Worm (Caenorhabditis elegans): ENCODE measurements around the gene tag-209.

tag-209 gene

ce11 chrII:10784780-10785463, 2.2 kb upstream of the tag-209 start, which contains the start of gene cdl-1 (continued):
- TF ChIP-seq mab-5 (tag; optimal IDR thresholded peaks at IDR 0.05) (no peak), lsy-2 (tag; optimal IDR thresholded peaks at IDR 0.05) (peak; percentile 36 to 78), fos-1 (tag; optimal IDR thresholded peaks at IDR 0.05) (peak; percentile 73), peb-1 (tag; optimal IDR thresholded peaks at IDR 0.05) (no peak), ztf-11 (tag; optimal IDR thresholded peaks at IDR 0.05) (no peak), zag-1 (tag; optimal IDR thresholded peaks at IDR 0.05) (no peak), egl-27 (tag; optimal IDR thresholded peaks at IDR 0.05) (no peak), lin-39 (tag; optimal IDR thresholded peaks at IDR 0.05) (no peak), ceh-82 (tag; optimal IDR thresholded peaks at IDR 0.05) (no peak), unc-62 (GFP tag; optimal IDR thresholded peaks at IDR 0.05) (no peak), ztf-4 (tag; optimal IDR thresholded peaks at IDR 0.05) (no peak), lin-11 (tag; optimal IDR thresholded peaks at IDR 0.05) (no peak)

- TF ChIP-seq mab-5 (tag; optimal IDR thresholded peaks at IDR 0.05) (no peak), alr-1 (tag; optimal IDR thresholded peaks at IDR 0.05) (no peak), Y55F3AM.14 (GFP tag; optimal IDR thresholded peaks at IDR 0.05) (no peak), nhr-129 (tag; optimal IDR thresholded peaks at IDR 0.05) (no peak), nhr-23 (tag; optimal IDR thresholded peaks at IDR 0.05) (no peak), nhr-6 (tag; optimal IDR thresholded peaks at IDR 0.05) (no peak), mbf-1 (tag; optimal IDR thresholded peaks at IDR 0.05) (no peak)
Observed at ce11 chrII:10792611-10793010, 5.5 kb downstream of the tag-209 start.

- TF ChIP-seq snpc-4 (tag; optimal IDR thresholded peaks at IDR 0.05) (no peak), unc-62 (GFP tag; optimal IDR thresholded peaks at IDR 0.05) (no peak), nhr-12 (tag; optimal IDR thresholded peaks at IDR 0.05) (no peak), sma-9 (GFP tag; optimal IDR thresholded peaks at IDR 0.05) (no peak), sma-9 (tag; optimal IDR thresholded peaks at IDR 0.05) (no peak), ztf-1 (GFP tag; conservative IDR thresholded peaks at IDR 0.05) (no peak), nhr-6 (tag; optimal IDR thresholded peaks at IDR 0.05) (no peak), lin-13 (GFP tag; optimal IDR thresholded peaks at IDR 0.05) (no peak), zag-1 (tag; optimal IDR thresholded peaks at IDR 0.05) (no peak), unc-55 (GFP tag; optimal IDR thresholded peaks at IDR 0.05) (no peak), nhr-129 (tag; optimal IDR thresholded peaks at IDR 0.05) (no peak), Y55F3AM.14 (GFP tag; optimal IDR thresholded peaks at IDR 0.05) (no peak), aly-2 (tag; optimal IDR thresholded peaks at IDR 0.05) (no peak), F13H6.1 (tag; optimal IDR thresholded peaks at IDR 0.05) (no peak), nhr-21 (tag; optimal IDR thresholded peaks at IDR 0.05) (no peak), crh-2 (tag; optimal IDR thresholded peaks at IDR 0.05) (no peak), sem-4 (tag; optimal IDR thresholded peaks at IDR 0.05) (no peak)
Observed at ce11 chrII:10793393-10793792, 6.3 kb downstream of the tag-209 start, which contains the start of gene vps-11. vps-11 (minus strand) TSS chrII:10793493.

ce11 chrII:10796194-10796593, 9.1 kb downstream of the tag-209 start, which contains the start of gene set-14:
set-14 (minus strand) TSS chrII:10796294.
- TF ChIP-seq nhr-25 (tag; optimal IDR thresholded peaks at IDR 0.05) (no peak), nhr-21 (tag; optimal IDR thresholded peaks at IDR 0.05) (no peak), nhr-12 (tag; optimal IDR thresholded peaks at IDR 0.05) (no peak), sem-4 (tag; optimal IDR thresholded peaks at IDR 0.05) (no peak), lin-39 (tag; optimal IDR thresholded peaks at IDR 0.05) (no peak), egl-27 (tag; optimal IDR thresholded peaks at IDR 0.05) (no peak), elt-3 (tag; optimal IDR thresholded peaks at IDR 0.05) (no peak), nhr-129 (tag; optimal IDR thresholded peaks at IDR 0.05) (no peak), Y55F3AM.14 (GFP tag; optimal IDR thresholded peaks at IDR 0.05) (no peak), R02D3.7 (tag; optimal IDR thresholded peaks at IDR 0.05) (no peak), mbf-1 (tag; optimal IDR thresholded peaks at IDR 0.05) (no peak), snpc-4 (tag; optimal IDR thresholded peaks at IDR 0.05) (no peak), sma-3 (GFP tag; optimal IDR thresholded peaks at IDR 0.05) (no peak), ceh-82 (tag; optimal IDR thresholded peaks at IDR 0.05) (no peak), peb-1 (tag; optimal IDR thresholded peaks at IDR 0.05) (no peak), alr-1 (tag; optimal IDR thresholded peaks at IDR 0.05) (no peak)

- TF ChIP-seq F13H6.1 (tag; optimal IDR thresholded peaks at IDR 0.05) (peak; percentile 42), elt-1 (tag; optimal IDR thresholded peaks at IDR 0.05) (no peak), snpc-4 (tag; optimal IDR thresholded peaks at IDR 0.05) (no peak), ztf-11 (tag; optimal IDR thresholded peaks at IDR 0.05) (no peak), ztf-4 (tag; optimal IDR thresholded peaks at IDR 0.05) (no peak), nhr-10 (tag; optimal IDR thresholded peaks at IDR 0.05) (no peak), fos-1 (tag; optimal IDR thresholded peaks at IDR 0.05) (peak; percentile 48), sem-4 (tag; optimal IDR thresholded peaks at IDR 0.05) (peak; percentile 10), nhr-21 (tag; optimal IDR thresholded peaks at IDR 0.05) (peak; percentile 50), skn-1 (tag; optimal IDR thresholded peaks at IDR 0.05) (no peak), crh-2 (tag; optimal IDR thresholded peaks at IDR 0.05) (peak; percentile 60), lin-11 (tag; optimal IDR thresholded peaks at IDR 0.05) (no peak), nhr-129 (tag; optimal IDR thresholded peaks at IDR 0.05) (peak; percentile 56), ztf-1 (GFP tag; conservative IDR thresholded peaks at IDR 0.05) (no peak), lsy-2 (tag; optimal IDR thresholded peaks at IDR 0.05) (peak; percentile 76 to 87), R02D3.7 (tag; optimal IDR thresholded peaks at IDR 0.05) (peak; percentile 42), nhr-6 (tag; optimal IDR thresholded peaks at IDR 0.05) (no peak), nhr-23 (tag; optimal IDR thresholded peaks at IDR 0.05) (no peak), nhr-25 (tag; optimal IDR thresholded peaks at IDR 0.05) (no peak), unc-39 (tag; optimal IDR thresholded peaks at IDR 0.05) (no peak), lin-39 (tag; optimal IDR thresholded peaks at IDR 0.05) (no peak), gmeb-1 (tag; optimal IDR thresholded peaks at IDR 0.05) (peak; percentile 99), nhr-11 (tag; optimal IDR thresholded peaks at IDR 0.05) (no peak), zag-1 (tag; optimal IDR thresholded peaks at IDR 0.05) (no peak), nhr-237 (tag; optimal IDR thresholded peaks at IDR 0.05) (no peak), Y55F3AM.14 (GFP tag; optimal IDR thresholded peaks at IDR 0.05) (no peak), alr-1 (tag; optimal IDR thresholded peaks at IDR 0.05) (no peak)
Observed at ce11 chrII:10798429-10798893, 11.3 kb downstream of the tag-209 start, which contains the start of gene npp-19. npp-19 (minus strand) TSS chrII:10798479.
